Fruit fly (Drosophila melanogaster) whole organism, embryonic: ENCODE results near the gene mRpL28.
A peak's percentile ranks its signal among the peaks of the same experiment; 100 is the strongest.

Experiments
- Antp ChIP-seq: fragments of 200-800 bp; sonication (Bioruptor generic); optimal IDR thresholded peaks from 3 replicates; lab custom pipeline; 2016; ENCODE audit warnings: missing biosample characterization, missing genetic modification characterization
- CG10209 ChIP-seq: fragments of 200-800 bp; sonication (Bioruptor generic); optimal IDR thresholded peaks from 3 replicates; lab custom pipeline; 2017; ENCODE audit warnings: missing biosample characterization, mild to moderate bottlenecking, missing genetic modification characterization, missing genetic modification reagents
- CG10274 ChIP-seq: fragments of 200-800 bp; sonication (Bioruptor generic); optimal IDR thresholded peaks from 3 replicates; lab custom pipeline; 2017; ENCODE audit warnings: missing biosample characterization, mild to moderate bottlenecking, missing genetic modification characterization
- CG11085 ChIP-seq: fragments of 200-800 bp; sonication (Bioruptor generic); IDR thresholded peaks from 2 replicates; pipeline ENCODE4 v1.3.6; 2022; ENCODE audit warnings: missing biosample characterization, missing genetic modification characterization
- CG12236 ChIP-seq: fragments of 200-800 bp; sonication (Bioruptor generic); optimal IDR thresholded peaks from 2 replicates; lab custom pipeline; 2016; ENCODE audit warnings: missing biosample characterization, missing genetic modification characterization
- CG12744 ChIP-seq: fragments of 200-800 bp; sonication (Bioruptor generic); optimal IDR thresholded peaks from 2 replicates; lab custom pipeline; 2016; ENCODE audit warnings: missing biosample characterization, missing genetic modification characterization
- CG13287 ChIP-seq: fragments of 200-800 bp; sonication (Bioruptor generic); IDR thresholded peaks from 2 replicates; pipeline ENCODE4 v1.3.6; 2022; ENCODE audit warnings: missing biosample characterization, missing genetic modification characterization; ENCODE audit not compliant: partially characterized antibody
- CG14710 ChIP-seq: fragments of 200-800 bp; sonication (Bioruptor generic); optimal IDR thresholded peaks from 3 replicates; lab custom pipeline; 2019; ENCODE audit warnings: missing biosample characterization, mild to moderate bottlenecking, missing genetic modification characterization, moderate library complexity
- CG15479 ChIP-seq: fragments of 200-800 bp; sonication (Bioruptor generic); optimal IDR thresholded peaks from 3 replicates; lab custom pipeline; 2019; ENCODE audit warnings: missing biosample characterization, mild to moderate bottlenecking, missing genetic modification characterization, moderate library complexity
- CG30431 ChIP-seq: fragments of 200-800 bp; sonication (Bioruptor generic); optimal IDR thresholded peaks from 2 replicates; lab custom pipeline; 2017; ENCODE audit warnings: missing biosample characterization, missing genetic modification characterization
- CG33557 ChIP-seq: fragments of 200-800 bp; sonication (Bioruptor generic); optimal IDR thresholded peaks from 2 replicates; lab custom pipeline; 2019; ENCODE audit warnings: missing biosample characterization, mild to moderate bottlenecking, missing genetic modification characterization, moderate library complexity
- CG3995 ChIP-seq: fragments of 200-800 bp; sonication (Bioruptor generic); optimal IDR thresholded peaks from 3 replicates; lab custom pipeline; 2016; ENCODE audit warnings: missing biosample characterization, missing genetic modification characterization
- CG43689 ChIP-seq: fragments of 200-800 bp; sonication (Bioruptor generic); IDR thresholded peaks from 2 replicates; pipeline ENCODE4 v1.3.6; 2022; ENCODE audit warnings: missing biosample characterization, missing genetic modification characterization
- CG6791 ChIP-seq: fragments of 200-800 bp; sonication (Bioruptor generic); IDR thresholded peaks from 3 replicates; pipeline ENCODE4 v1.3.6; 2022; ENCODE audit warnings: missing biosample characterization, missing genetic modification characterization; ENCODE audit not compliant: partially characterized antibody
- CG7372 ChIP-seq: fragments of 200-800 bp; sonication (Bioruptor generic); IDR thresholded peaks from 2 replicates; pipeline ENCODE4 v1.3.6; 2022; ENCODE audit warnings: missing biosample characterization, missing genetic modification characterization
- CG7745 ChIP-seq: fragments of 200-800 bp; sonication (Bioruptor generic); optimal IDR thresholded peaks from 2 replicates; lab custom pipeline; 2018; ENCODE audit warnings: missing biosample characterization, mild to moderate bottlenecking, missing genetic modification characterization, moderate library complexity
- CG9215 ChIP-seq: fragments of 200-800 bp; sonication (Bioruptor generic); IDR thresholded peaks from 2 replicates; pipeline ENCODE4 v1.3.6; 2022; ENCODE audit warnings: missing biosample characterization, missing genetic modification characterization
- CG9727 ChIP-seq: fragments of 200-800 bp; sonication (Bioruptor generic); optimal IDR thresholded peaks from 3 replicates; lab custom pipeline; 2017; ENCODE audit warnings: missing biosample characterization, mild to moderate bottlenecking, missing genetic modification characterization
- CG9797 ChIP-seq: fragments of 200-800 bp; sonication (Bioruptor generic); optimal IDR thresholded peaks from 3 replicates; lab custom pipeline; 2018; ENCODE audit warnings: missing biosample characterization, mild to moderate bottlenecking, missing genetic modification characterization
- Camta ChIP-seq: fragments of 200-800 bp; sonication (Bioruptor generic); optimal IDR thresholded peaks from 2 replicates; lab custom pipeline; 2016; ENCODE audit warnings: missing biosample characterization, missing genetic modification characterization
- Dbx ChIP-seq: fragments of 200-800 bp; sonication (Bioruptor generic); IDR thresholded peaks from 3 replicates; pipeline ENCODE4 v1.3.6; 2022; ENCODE audit warnings: missing biosample characterization, missing genetic modification characterization
- HLHmδ ChIP-seq: fragments of 200-800 bp; sonication (Bioruptor generic); optimal IDR thresholded peaks from 2 replicates; lab custom pipeline; 2018; ENCODE audit warnings: missing biosample characterization, mild to moderate bottlenecking, missing genetic modification characterization, moderate library complexity
- MBD-R2 ChIP-seq: fragments of 200-800 bp; sonication (Bioruptor generic); IDR thresholded peaks from 2 replicates; pipeline ENCODE4 v1.3.6; 2022; ENCODE audit warnings: missing biosample characterization, missing genetic modification characterization
- Med ChIP-seq: fragments of 200-800 bp; sonication (Bioruptor generic); peaks from one replicate; lab custom pipeline; 2016; ENCODE audit warnings: missing biosample characterization, missing genetic modification characterization, mild to moderate bottlenecking, inconsistent platforms, moderate library complexity
- Myb ChIP-seq: fragments of 200-800 bp; sonication (Bioruptor generic); optimal IDR thresholded peaks from 2 replicates; lab custom pipeline; 2016; ENCODE audit warnings: missing biosample characterization, missing genetic modification characterization
- NK7.1 ChIP-seq: fragments of 200-800 bp; sonication (Bioruptor generic); optimal IDR thresholded peaks from 3 replicates; lab custom pipeline; 2016; ENCODE audit warnings: missing biosample characterization, missing genetic modification characterization
- Poxn ChIP-seq: fragments of 200-800 bp; sonication (Bioruptor generic); IDR thresholded peaks from 2 replicates; pipeline ENCODE4 v1.3.6; 2022; ENCODE audit warnings: missing biosample characterization, missing genetic modification characterization
- Ptx1 ChIP-seq: fragments of 200-800 bp; sonication (Bioruptor generic); IDR thresholded peaks from 2 replicates; pipeline ENCODE4 v1.3.6; 2022; ENCODE audit warnings: missing biosample characterization, missing genetic modification characterization
- Side ChIP-seq: fragments of 200-800 bp; sonication (Bioruptor generic); optimal IDR thresholded peaks from 2 replicates; lab custom pipeline; 2016; ENCODE audit warnings: missing biosample characterization, missing genetic modification characterization
- Sry-δ ChIP-seq: fragments of 200-800 bp; sonication (Bioruptor generic); optimal IDR thresholded peaks from 2 replicates; lab custom pipeline; 2016; ENCODE audit warnings: missing biosample characterization, missing genetic modification characterization
- Trl ChIP-seq, 3 experiments: fragments of >200 bp in 2 of 3; fragments of 200-800 bp in 1 of 3; sonication (Bioruptor generic) in 1 of 3; optimal IDR thresholded peaks; 2 replicates in 1 of 3; 3 replicates in 2 of 3; lab custom pipeline; 2016 to 2017; ENCODE audit warnings: missing biosample characterization in 1 of 3, missing genetic modification characterization in 1 of 3
- Xrp1 ChIP-seq: fragments of 200-800 bp; sonication (Bioruptor generic); IDR thresholded peaks from 2 replicates; pipeline ENCODE4 v1.3.6; 2022; ENCODE audit warnings: missing biosample characterization, missing genetic modification characterization
- cas ChIP-seq: fragments of 200-800 bp; sonication (Bioruptor generic); IDR thresholded peaks from 2 replicates; pipeline ENCODE4 v1.3.6; 2022; ENCODE audit warnings: missing biosample characterization, missing genetic modification characterization
- caup ChIP-seq: fragments of 200-800 bp; sonication (Bioruptor generic); optimal IDR thresholded peaks from 3 replicates; lab custom pipeline; 2017; ENCODE audit warnings: missing biosample characterization, mild to moderate bottlenecking, missing genetic modification characterization, moderate library complexity; ENCODE audit not compliant: severe bottlenecking
- chif ChIP-seq, 2 experiments: fragments of 200-800 bp; sonication (Bioruptor generic); optimal IDR thresholded peaks; 3 replicates each; lab custom pipeline; 2016; ENCODE audit warnings: missing biosample characterization in 2 of 2, missing genetic modification characterization in 2 of 2
- dmrt99B ChIP-seq: fragments of 200-800 bp; sonication (Bioruptor generic); optimal IDR thresholded peaks from 2 replicates; lab custom pipeline; 2018; ENCODE audit warnings: missing biosample characterization, mild to moderate bottlenecking, missing genetic modification characterization, moderate library complexity
- eve ChIP-seq, 2 experiments: fragments of >200 bp; optimal IDR thresholded peaks; 2 replicates each; lab custom pipeline; 2017; ENCODE audit warnings: missing biosample characterization in 2 of 2, missing genetic modification characterization in 2 of 2
- gem ChIP-seq: fragments of 200-800 bp; sonication (Bioruptor generic); optimal IDR thresholded peaks from 2 replicates; lab custom pipeline; 2019; ENCODE audit warnings: missing biosample characterization, mild to moderate bottlenecking, missing genetic modification characterization, moderate library complexity
- lmd ChIP-seq: fragments of 200-800 bp; sonication (Bioruptor generic); IDR thresholded peaks from 2 replicates; pipeline ENCODE4 v1.3.6; 2022; ENCODE audit warnings: missing biosample characterization, missing genetic modification characterization
- org-1 ChIP-seq: fragments of 200-800 bp; sonication (Bioruptor generic); optimal IDR thresholded peaks from 2 replicates; lab custom pipeline; 2017; ENCODE audit warnings: missing biosample characterization, missing genetic modification characterization
- peb ChIP-seq: fragments of 200-800 bp; sonication (Bioruptor generic); IDR thresholded peaks from 2 replicates; pipeline ENCODE4 v1.3.6; 2022; ENCODE audit warnings: missing biosample characterization, missing genetic modification characterization
- pfk ChIP-seq: fragments of 200-800 bp; sonication (Bioruptor generic); optimal IDR thresholded peaks from 2 replicates; lab custom pipeline; 2018; ENCODE audit warnings: missing biosample characterization, mild to moderate bottlenecking, missing genetic modification characterization, moderate library complexity
- pzg ChIP-seq: fragments of 200-800 bp; sonication (Bioruptor generic); optimal IDR thresholded peaks from 3 replicates; lab custom pipeline; 2018; ENCODE audit warnings: missing biosample characterization, mild to moderate bottlenecking, missing genetic modification characterization, moderate library complexity
- row ChIP-seq: fragments of 200-800 bp; sonication (Bioruptor generic); IDR thresholded peaks from 3 replicates; pipeline ENCODE4 v1.3.6; 2022; ENCODE audit warnings: missing biosample characterization, missing genetic modification characterization
- run ChIP-seq: fragments of 200-800 bp; sonication (Bioruptor generic); optimal IDR thresholded peaks from 3 replicates; lab custom pipeline; 2018; ENCODE audit warnings: missing biosample characterization, mild to moderate bottlenecking, missing genetic modification characterization
- sens ChIP-seq: fragments of 200-800 bp; sonication (Bioruptor generic); peaks from one replicate; lab custom pipeline; 2016; ENCODE audit warnings: missing biosample characterization, missing genetic modification characterization
- sna ChIP-seq: fragments of 200-800 bp; sonication (Bioruptor generic); IDR thresholded peaks from 2 replicates; pipeline ENCODE4 v1.3.6; 2022; ENCODE audit warnings: missing biosample characterization, missing genetic modification characterization; ENCODE audit not compliant: partially characterized antibody
- z ChIP-seq: fragments of 200-800 bp; sonication (Bioruptor generic); IDR thresholded peaks from 3 replicates; pipeline ENCODE4 v1.3.6; 2022; ENCODE audit warnings: missing biosample characterization, missing genetic modification characterization
- zen2 ChIP-seq: fragments of 200-800 bp; sonication (Bioruptor generic); IDR thresholded peaks from 3 replicates; pipeline ENCODE4 v1.3.6; 2022; ENCODE audit warnings: missing biosample characterization, missing genetic modification characterization; ENCODE audit not compliant: partially characterized antibody

Gene mRpL28

dm6 chr2L:4965420-4965819, 8.4 kb upstream of the mRpL28 start, which contains the start of gene CG34125 (continued):
- TF ChIP-seq pzg (GFP tag; lab: Kevin White, UChicago), result peak; percentile 33
- no peak for TF ChIP-seq CG14710 (tag; lab: Kevin White, UChicago)
- no peak for TF ChIP-seq NK7.1 (GFP tag; lab: Kevin White, UChicago)
- no peak for TF ChIP-seq CG12236 (GFP tag; lab: Kevin White, UChicago)
- no peak for TF ChIP-seq org-1 (GFP tag; lab: Kevin White, UChicago)
- TF ChIP-seq lmd (GFP tag; lab: Robert Waterston, UW), result no peak
- peak; percentile 82 for TF ChIP-seq MBD-R2 (GFP tag; lab: Robert Waterston, UW)
- TF ChIP-seq CG7745, result no peak
- TF ChIP-seq Trl (optimal IDR thresholded peaks at IDR 0.05; lab: Kevin White, UChicago), result no peak
- TF ChIP-seq Trl (GFP tag; optimal IDR thresholded peaks at IDR 0.05; lab: Kevin White, UChicago), result no peak
- TF ChIP-seq Xrp1, result peak; percentile 34; the same call in 1 of the 2 replicates
- TF ChIP-seq row (GFP tag; lab: Robert Waterston, UW), result peak; percentile 86
- TF ChIP-seq CG3995, result peak; percentile 53
- TF ChIP-seq CG33557 (GFP tag; lab: Kevin White, UChicago), result no peak
- TF ChIP-seq Poxn (GFP tag; lab: Robert Waterston, UW), result no peak
- TF ChIP-seq Sry-δ (GFP tag; lab: Kevin White, UChicago), result no peak
- TF ChIP-seq pfk (GFP tag; lab: Kevin White, UChicago), result no peak
- no peak for TF ChIP-seq cas (GFP tag; lab: Robert Waterston, UW)
- no peak for TF ChIP-seq chif (GFP tag; optimal IDR thresholded peaks at IDR 0.05; lab: Kevin White, UChicago)
- TF ChIP-seq CG9215 (GFP tag; lab: Robert Waterston, UW), result no peak
- no peak for TF ChIP-seq CG30431 (GFP tag; lab: Kevin White, UChicago)
- no peak for TF ChIP-seq Ptx1 (GFP tag; lab: Robert Waterston, UW)
- TF ChIP-seq CG10274 (GFP tag; lab: Kevin White, UChicago), result no peak
- TF ChIP-seq CG7372 (GFP tag; lab: Robert Waterston, UW), result no peak
- no peak for TF ChIP-seq sna (GFP tag; lab: Robert Waterston, UW)
- no peak for TF ChIP-seq zen2 (GFP tag; lab: Robert Waterston, UW)
- no peak for TF ChIP-seq eve (GFP tag; optimal IDR thresholded peaks at IDR 0.05; lab: Kevin White, UChicago)
- TF ChIP-seq, all 482 proteins: peak for 30

dm6 chr2L:4965923-4966322, 7.9 kb upstream of the mRpL28 start:
- TF ChIP-seq CG10209 (GFP tag; lab: Kevin White, UChicago), result no peak
- peak; percentile 68 for TF ChIP-seq Med (GFP tag; lab: Kevin White, UChicago)
- TF ChIP-seq z (GFP tag; lab: Robert Waterston, UW), result 0 out of 3 replicates have a peak, but pooled peaks have one; percentile 57
- TF ChIP-seq, all 482 proteins: peak for 2

- no peak for TF ChIP-seq Side (GFP tag; lab: Kevin White, UChicago)
- TF ChIP-seq run (tag; lab: Kevin White, UChicago), result no peak
- TF ChIP-seq sens, result no peak
- TF ChIP-seq caup, result no peak
- TF ChIP-seq HLHmδ (GFP tag; lab: Kevin White, UChicago), result no peak
- TF ChIP-seq chif (GFP tag; optimal IDR thresholded peaks at IDR 0.05; lab: Kevin White, UChicago), result no peak
- TF ChIP-seq CG11085 (GFP tag; lab: Robert Waterston, UW), result no peak
- no peak for TF ChIP-seq CG43689 (GFP tag; lab: Robert Waterston, UW)
- peak; percentile 28 for TF ChIP-seq CG15479 (GFP tag; lab: Kevin White, UChicago)
- peak; percentile 20; the same call in 1 of the 2 replicates for TF ChIP-seq CG13287
- TF ChIP-seq CG12744 (GFP tag; lab: Kevin White, UChicago), result no peak
- TF ChIP-seq gem (tag; lab: Kevin White, UChicago), result no peak
- no peak for TF ChIP-seq dmrt99B
- peak; percentile 13 for TF ChIP-seq Myb
- no peak for TF ChIP-seq CG6791 (GFP tag; lab: Robert Waterston, UW)
- no peak for TF ChIP-seq Dbx (GFP tag; lab: Robert Waterston, UW)
- no peak for TF ChIP-seq Antp (GFP tag; lab: Kevin White, UChicago)
- TF ChIP-seq pzg (GFP tag; lab: Kevin White, UChicago), result peak; percentile 55
- no peak for TF ChIP-seq Camta
- no peak for TF ChIP-seq CG9727 (GFP tag; lab: Kevin White, UChicago)
- TF ChIP-seq CG9797 (GFP tag; lab: Kevin White, UChicago), result peak; percentile 64
- no peak for TF ChIP-seq peb (GFP tag; lab: Robert Waterston, UW)
Measured at dm6 chr2L:4967511-4967910, 6.3 kb upstream of the mRpL28 start, which contains the start of gene eIF3i. Gene eIF3i, minus strand, starts transcription at chr2L:4967775.
